Worm (Caenorhabditis elegans): ENCODE results near the gene C18A3.11.

Gene C18A3.11

ce11 chrII:5772547-5773142 lies 41.8 kb downstream of the C18A3.11 start (continued):
- TF ChIP-seq Y53F4B.3 (GFP tag; IDR thresholded peaks at IDR 0.05): peak; percentile 56; the same call in 1 of the 2 replicates
- TF ChIP-seq mcd-1 (GFP tag; IDR thresholded peaks at IDR 0.05): peak; percentile 38; the same call in 1 of the 2 replicates
- peak; percentile 54 for TF ChIP-seq zim-3 (tag; optimal IDR thresholded peaks at IDR 0.05)
- no peak for TF ChIP-seq ccch-3 (GFP tag; optimal IDR thresholded peaks at IDR 0.05)
- peak; percentile 83 for TF ChIP-seq nfyb-1 (GFP tag; IDR thresholded peaks at IDR 0.05)
- TF ChIP-seq atf-7 (tag; optimal IDR thresholded peaks at IDR 0.05): peak; percentile 6
- TF ChIP-seq snpc-4 (GFP tag; optimal IDR thresholded peaks at IDR 0.05): no peak
- peak in 3 of 4 experiments; percentile 0 to 70 (median 62) for TF ChIP-seq snpc-4 (tag; optimal IDR thresholded peaks at IDR 0.05)
- TF ChIP-seq rpc-1 (optimal IDR thresholded peaks at IDR 0.05): peak; percentile 64
- peak; percentile 81 for TF ChIP-seq rpc-1 (tag; optimal IDR thresholded peaks at IDR 0.05)
- peak; percentile 55; the same call in 1 of the 2 replicates for TF ChIP-seq Y56A3A.18 (GFP tag; IDR thresholded peaks at IDR 0.05)
- no peak for TF ChIP-seq F23B12.7 (tag; optimal IDR thresholded peaks at IDR 0.05; ENCODE audit: insufficient read depth)
- TF ChIP-seq ZK185.1 (tag; optimal IDR thresholded peaks at IDR 0.05; ENCODE audit: poor library complexity, severe bottlenecking): peak; percentile 31
- no peak for TF ChIP-seq pha-4 (tag; optimal IDR thresholded peaks at IDR 0.05)
- TF ChIP-seq K11D2.4 (GFP tag; IDR thresholded peaks at IDR 0.05): 0 out of 2 replicates have a peak, but pooled peaks have one; percentile 54
- TF ChIP-seq dpff-1 (tag; optimal IDR thresholded peaks at IDR 0.05): no peak
- peak; percentile 68; the same call in 1 of the 2 replicates for TF ChIP-seq let-526 (GFP tag; IDR thresholded peaks at IDR 0.05)
- TF ChIP-seq F52B5.7 (tag; optimal IDR thresholded peaks at IDR 0.05): peak; percentile 12
- 0 out of 2 replicates have a peak, but pooled peaks have one; percentile 50 for TF ChIP-seq ztf-28 (GFP tag; IDR thresholded peaks at IDR 0.05)
- peak; percentile 10 for TF ChIP-seq fkh-3 (tag; optimal IDR thresholded peaks at IDR 0.05)
- TF ChIP-seq Y79H2A.3 (GFP tag; conservative IDR thresholded peaks at IDR 0.05): peak; percentile 47; the same call in 1 of the 2 replicates
- 0 out of 2 replicates have a peak, but pooled peaks have one; percentile 40 for TF ChIP-seq pbrm-1 (GFP tag; IDR thresholded peaks at IDR 0.05)
- TF ChIP-seq ceh-79 (tag; optimal IDR thresholded peaks at IDR 0.05): no peak
- peak; percentile 16 to 63 for TF ChIP-seq rec-8 (tag; optimal IDR thresholded peaks at IDR 0.05)
- TF ChIP-seq K12H6.12 (tag; optimal IDR thresholded peaks at IDR 0.05): peak; percentile 13
- peak; percentile 95 for TF ChIP-seq tbp1 (GFP tag; optimal IDR thresholded peaks at IDR 0.05)
- no peak for TF ChIP-seq gei-17 (GFP tag; optimal IDR thresholded peaks at IDR 0.05)
- TF ChIP-seq F49E8.2 (tag; optimal IDR thresholded peaks at IDR 0.05; ENCODE audit: insufficient read depth): no peak
- TF ChIP-seq T07F8.4 (tag; optimal IDR thresholded peaks at IDR 0.05): peak; percentile 37
- TF ChIP-seq Y95B8A.8 (GFP tag; IDR thresholded peaks at IDR 0.05): no peak
- no peak for TF ChIP-seq nfya-2 (GFP tag; IDR thresholded peaks at IDR 0.05)
- TF ChIP-seq zfh-2 (GFP tag; conservative IDR thresholded peaks at IDR 0.05): peak; percentile 59; the same call in 1 of the 2 replicates
- no peak for TF ChIP-seq lsy-27 (tag; optimal IDR thresholded peaks at IDR 0.05; ENCODE audit: borderline replicate concordance, insufficient read depth)
- no peak for TF ChIP-seq mes-4 (tag; optimal IDR thresholded peaks at IDR 0.05)
- TF ChIP-seq ztf-18 (tag; optimal IDR thresholded peaks at IDR 0.05): peak; percentile 58
- TF ChIP-seq lir-1 (GFP tag; conservative IDR thresholded peaks at IDR 0.05): 0 out of 2 replicates have a peak, but pooled peaks have one; percentile 8
- TF ChIP-seq F10E7.11 (tag; optimal IDR thresholded peaks at IDR 0.05): no peak
- peak; percentile 52 for TF ChIP-seq chd-7 (tag; optimal IDR thresholded peaks at IDR 0.05)
- 0 out of 2 replicates have a peak, but pooled peaks have one; percentile 40 for TF ChIP-seq egl-44 (GFP tag; IDR thresholded peaks at IDR 0.05)
- TF ChIP-seq egrh-3 (GFP tag; IDR thresholded peaks at IDR 0.05): peak; percentile 33; the same call in 1 of the 2 replicates
- TF ChIP-seq hlh-26 (GFP tag; conservative IDR thresholded peaks at IDR 0.05): no peak
- peak; percentile 30 for TF ChIP-seq mxl-1 (tag; optimal IDR thresholded peaks at IDR 0.05)
- peak; percentile 64 for TF ChIP-seq rcor-1 (GFP tag; IDR thresholded peaks at IDR 0.05)
- peak; percentile 35 for TF ChIP-seq attf-5 (GFP tag; optimal IDR thresholded peaks at IDR 0.05)
- no peak for TF ChIP-seq F39B2.1 (GFP tag; IDR thresholded peaks at IDR 0.05)
- peak; percentile 57 for TF ChIP-seq madf-6 (GFP tag; IDR thresholded peaks at IDR 0.05)
